Worm (Caenorhabditis elegans) whole organism, L1 larva: ENCODE results near the gene clec-34.

ENCODE experiments used
- C16A3.4 ChIP-seq: fragments of 150-350 bp; optimal IDR thresholded peaks from 2 replicates; lab custom pipeline; 2014; ENCODE audit warnings: missing biosample characterization, missing genetic modification characterization
- C34B4.2 ChIP-seq: sonication (generic microtip); optimal IDR thresholded peaks from 2 replicates; lab custom pipeline; 2017; ENCODE audit warnings: mild to moderate bottlenecking, missing genetic modification characterization, missing compliant biosample characterization
- Y116A8C.19 ChIP-seq: sonication (generic microtip); optimal IDR thresholded peaks from 2 replicates; lab custom pipeline; 2016; ENCODE audit warnings: missing compliant biosample characterization, missing genetic modification characterization, borderline replicate concordance
- aha-1 ChIP-seq: fragments of 150-350 bp; optimal IDR thresholded peaks from 2 replicates; lab custom pipeline; 2014; ENCODE audit warnings: missing biosample characterization, missing genetic modification characterization
- alr-1 ChIP-seq: fragments of 200-800 bp; sonication (Bioruptor generic); optimal IDR thresholded peaks from 2 replicates; lab custom pipeline; 2018; ENCODE audit warnings: borderline replicate concordance, mild to moderate bottlenecking, missing genetic modification characterization, missing compliant biosample characterization
- blmp-1 ChIP-seq: fragments of 150-350 bp; optimal IDR thresholded peaks from 2 replicates; lab custom pipeline; 2014; ENCODE audit warnings: missing biosample characterization, missing genetic modification characterization
- ceh-63 ChIP-seq: fragments of 200-800 bp; sonication (Bioruptor generic); optimal IDR thresholded peaks from 2 replicates; lab custom pipeline; 2018; ENCODE audit warnings: mild to moderate bottlenecking, missing genetic modification characterization, missing compliant biosample characterization
- ceh-82 ChIP-seq, 3 experiments: fragments of 150-350 bp in 1 of 3; sonication (generic microtip) in 2 of 3; optimal IDR thresholded peaks; 2 replicates each; lab custom pipeline; 2014 to 2017; ENCODE audit warnings: missing biosample characterization in 3 of 3, missing genetic modification characterization in 3 of 3
- ceh-88 ChIP-seq: fragments of 200-800 bp; sonication (Bioruptor generic); IDR thresholded peaks from 2 replicates; pipeline ENCODE4 v1.3.6; 2022; ENCODE audit warnings: missing genetic modification characterization, missing compliant biosample characterization
- ceh-90 ChIP-seq: sonication (generic microtip); optimal IDR thresholded peaks from 2 replicates; lab custom pipeline; 2016; ENCODE audit warnings: missing genetic modification characterization, missing compliant biosample characterization
- dpl-1 ChIP-seq, 3 experiments: fragments of 150-350 bp in 2 of 3; sonication (generic microtip) in 1 of 3; optimal IDR thresholded peaks; 2 replicates each; lab custom pipeline; 2014 to 2017; ENCODE audit warnings: missing biosample characterization in 3 of 3, missing genetic modification characterization in 3 of 3, missing genetic modification reagents in 3 of 3
- dsc-1 ChIP-seq: sonication (generic microtip); optimal IDR thresholded peaks from 2 replicates; lab custom pipeline; 2016; ENCODE audit warnings: mild to moderate bottlenecking, missing genetic modification characterization, missing compliant biosample characterization
- efl-1 ChIP-seq, 4 experiments: fragments of 150-350 bp; optimal IDR thresholded peaks in 3 of 4; peaks in 1 of 4; 1 replicate in 1 of 4; 2 replicates in 3 of 4; lab custom pipeline; 2014; ENCODE audit warnings: missing biosample characterization in 2 of 4, missing genetic modification characterization in 2 of 4, missing genetic modification reagents in 2 of 4
- efl-3 ChIP-seq: fragments of 200-800 bp; sonication (Bioruptor generic); optimal IDR thresholded peaks from 2 replicates; lab custom pipeline; 2018; ENCODE audit warnings: mild to moderate bottlenecking, missing genetic modification characterization, missing compliant biosample characterization
- egl-13 ChIP-seq: sonication (generic microtip); optimal IDR thresholded peaks from 2 replicates; lab custom pipeline; 2016; ENCODE audit warnings: missing genotype, missing genetic modification reagents, missing genetic modification characterization, missing compliant biosample characterization
- egl-27 ChIP-seq, 2 experiments: fragments of 150-350 bp in 1 of 2; sonication (generic microtip); optimal IDR thresholded peaks; 3 replicates each; lab custom pipeline; 2017 to 2018; ENCODE audit warnings: missing biosample characterization in 2 of 2, missing genetic modification characterization in 2 of 2, missing genetic modification reagents in 2 of 2
- elt-2 ChIP-seq: sonication (generic microtip); optimal IDR thresholded peaks from 2 replicates; lab custom pipeline; 2016; ENCODE audit warnings: missing genetic modification characterization, mild to moderate bottlenecking, inconsistent platforms, missing compliant biosample characterization, missing genetic modification reagents
- ets-5 ChIP-seq: fragments of 200-800 bp; sonication (Bioruptor generic); IDR thresholded peaks from 2 replicates; pipeline ENCODE4 v1.3.6; 2022; ENCODE audit warnings: missing genetic modification characterization, missing compliant biosample characterization
- fkh-4 ChIP-seq: sonication (generic microtip); optimal IDR thresholded peaks from 2 replicates; lab custom pipeline; 2016; ENCODE audit warnings: missing compliant biosample characterization, missing genetic modification characterization, borderline replicate concordance
- grh-1 ChIP-seq: fragments of 200-800 bp; sonication (Bioruptor generic); IDR thresholded peaks from 2 replicates; pipeline ENCODE4 v1.3.6; 2022; ENCODE audit warnings: missing genetic modification reagents, missing genetic modification characterization, missing compliant biosample characterization
- hlh-17 ChIP-seq: fragments of 200-800 bp; sonication (Bioruptor generic); optimal IDR thresholded peaks from 2 replicates; lab custom pipeline; 2018; ENCODE audit warnings: missing genetic modification characterization, mild to moderate bottlenecking, missing compliant biosample characterization, moderate library complexity, borderline replicate concordance
- hpl-2 ChIP-seq: fragments of 150-350 bp; optimal IDR thresholded peaks from 2 replicates; lab custom pipeline; 2014; ENCODE audit warnings: missing biosample characterization, missing genetic modification reagents, missing genetic modification characterization
- isw-1 ChIP-seq: fragments of 200-800 bp; sonication (Bioruptor generic); IDR thresholded peaks from 2 replicates; pipeline ENCODE4 v1.3.6; 2022; ENCODE audit warnings: missing genetic modification characterization, missing compliant biosample characterization
- jun-1 ChIP-seq: fragments of 150-350 bp; optimal IDR thresholded peaks from 2 replicates; lab custom pipeline; 2014; ENCODE audit warnings: missing biosample characterization, missing genetic modification reagents, missing genetic modification characterization
- lin-35 ChIP-seq, 2 experiments: fragments of 150-350 bp; optimal IDR thresholded peaks; 2 replicates each; lab custom pipeline; 2014; ENCODE audit warnings: missing biosample characterization in 2 of 2, missing genetic modification characterization in 2 of 2, missing genetic modification reagents in 2 of 2
- lin-39 ChIP-seq: fragments of 150-350 bp; optimal IDR thresholded peaks from 2 replicates; lab custom pipeline; 2014; ENCODE audit warnings: missing biosample characterization, missing genetic modification reagents, missing genetic modification characterization
- lsy-2 ChIP-seq, 2 experiments: fragments of 150-350 bp; optimal IDR thresholded peaks; 2 replicates each; lab custom pipeline; 2014; ENCODE audit warnings: missing biosample characterization in 2 of 2, missing genetic modification characterization in 2 of 2
- mab-9 ChIP-seq: fragments of 200-800 bp; sonication (Bioruptor generic); IDR thresholded peaks from 2 replicates; pipeline ENCODE4 v1.3.6; 2022; ENCODE audit warnings: missing genetic modification reagents, missing genetic modification characterization, missing compliant biosample characterization
- mep-1 ChIP-seq: fragments of 150-350 bp; optimal IDR thresholded peaks from 2 replicates; lab custom pipeline; 2014; ENCODE audit warnings: missing biosample characterization, missing genetic modification characterization
- nhr-20 ChIP-seq: sonication (generic microtip); optimal IDR thresholded peaks from 2 replicates; lab custom pipeline; 2016; ENCODE audit warnings: mild to moderate bottlenecking, missing genetic modification characterization, missing compliant biosample characterization
- nhr-47 ChIP-seq: sonication (generic microtip); optimal IDR thresholded peaks from 2 replicates; lab custom pipeline; 2016; ENCODE audit warnings: mild to moderate bottlenecking, missing genetic modification characterization, moderate library complexity, missing compliant biosample characterization
- nhr-71 ChIP-seq: sonication (generic microtip); optimal IDR thresholded peaks from 2 replicates; lab custom pipeline; 2016; ENCODE audit warnings: mild to moderate bottlenecking, missing genetic modification characterization, moderate library complexity, missing compliant biosample characterization
- nhr-76 ChIP-seq: sonication (generic microtip); optimal IDR thresholded peaks from 2 replicates; lab custom pipeline; 2017; ENCODE audit warnings: missing biosample characterization, missing genetic modification characterization
- nhr-84 ChIP-seq: sonication (generic microtip); optimal IDR thresholded peaks from 2 replicates; lab custom pipeline; 2017; ENCODE audit warnings: missing biosample characterization, missing genetic modification characterization
- nhr-85 ChIP-seq: sonication (generic microtip); peaks from one replicate; lab custom pipeline; 2016; ENCODE audit warnings: missing genetic modification characterization, inconsistent platforms, missing compliant biosample characterization
- nhr-90 ChIP-seq: sonication (generic microtip); optimal IDR thresholded peaks from 2 replicates; lab custom pipeline; 2016; ENCODE audit warnings: mild to moderate bottlenecking, missing genetic modification characterization, missing compliant biosample characterization; ENCODE audit not compliant: poor library complexity
- skn-1 ChIP-seq: fragments of 150-350 bp; optimal IDR thresholded peaks from 2 replicates; lab custom pipeline; 2014; ENCODE audit warnings: missing biosample characterization, missing genetic modification characterization
- snpc-4 ChIP-seq: fragments of 150-350 bp; optimal IDR thresholded peaks from 2 replicates; lab custom pipeline; 2014; ENCODE audit warnings: missing biosample characterization, missing genetic modification characterization
- tlp-1 ChIP-seq: fragments of 150-350 bp; optimal IDR thresholded peaks from 2 replicates; lab custom pipeline; 2014; ENCODE audit warnings: missing biosample characterization, missing genetic modification characterization
- unc-130 ChIP-seq: fragments of 150-350 bp; optimal IDR thresholded peaks from 2 replicates; lab custom pipeline; 2017; ENCODE audit warnings: missing biosample characterization, missing genetic modification characterization, inconsistent platforms
- unc-30 ChIP-seq: sonication (generic microtip); optimal IDR thresholded peaks from 2 replicates; lab custom pipeline; 2017; ENCODE audit warnings: missing biosample characterization, missing genetic modification characterization
- unc-86 ChIP-seq: sonication (generic microtip); optimal IDR thresholded peaks from 2 replicates; lab custom pipeline; 2016; ENCODE audit warnings: missing genetic modification characterization, missing compliant biosample characterization
- vab-15 ChIP-seq: sonication (generic microtip); optimal IDR thresholded peaks from 2 replicates; lab custom pipeline; 2017; ENCODE audit warnings: missing genotype, mild to moderate bottlenecking, missing genetic modification characterization, missing compliant biosample characterization
- zag-1 ChIP-seq: fragments of 150-350 bp; optimal IDR thresholded peaks from 2 replicates; lab custom pipeline; 2014; ENCODE audit warnings: missing biosample characterization, missing genetic modification characterization

Gene clec-34

ce11 chrV:16713797-16714196, 21.8 kb upstream of the clec-34 start:
- TF ChIP-seq C34B4.2 (no peak), ceh-90 (tag; lab: Kevin White, UChicago) (no peak), nhr-71 (tag; lab: Kevin White, UChicago) (no peak), aha-1 (tag; lab: Kevin White, UChicago) (no peak), isw-1 (GFP tag; lab: Robert Waterston, UW) (no peak), mab-9 (no peak), nhr-76 (tag; lab: Kevin White, UChicago) (no peak), efl-1 (optimal IDR thresholded peaks at IDR 0.05; lab: Kevin White, UChicago) (no peak), efl-1 (GFP tag; optimal IDR thresholded peaks at IDR 0.05 in 1 of 2; lab: Kevin White, UChicago) (no peak), unc-86 (tag; lab: Kevin White, UChicago) (no peak), mep-1 (no peak), unc-30 (tag; lab: Kevin White, UChicago) (no peak), ceh-88 (GFP tag; lab: Robert Waterston, UW) (no peak), lin-39 (tag; lab: Kevin White, UChicago) (no peak)
- TF ChIP-seq, all 84 proteins: peak for 0

ce11 chrV:16716574-16716973, 19.0 kb upstream of the clec-34 start, which contains the start of gene srh-137:
Gene srh-137 (minus strand): TSS chrV:16716674.
- no peak for TF ChIP-seq egl-13 (tag; lab: Kevin White, UChicago)
- no peak for TF ChIP-seq ceh-82 (tag; optimal IDR thresholded peaks at IDR 0.05; lab: Kevin White, UChicago)
- TF ChIP-seq ceh-63 (GFP tag; lab: Kevin White, UChicago): no peak
- no peak for TF ChIP-seq ets-5
- no peak for TF ChIP-seq nhr-47 (tag; lab: Kevin White, UChicago)
- TF ChIP-seq blmp-1 (tag; lab: Kevin White, UChicago): no peak
- TF ChIP-seq elt-2 (tag; lab: Kevin White, UChicago): no peak
- no peak for TF ChIP-seq dsc-1 (tag; lab: Kevin White, UChicago)
- TF ChIP-seq nhr-90: no peak
- no peak for TF ChIP-seq ceh-88 (GFP tag; lab: Robert Waterston, UW)
- no peak for TF ChIP-seq efl-3 (GFP tag; lab: Kevin White, UChicago)
- TF ChIP-seq zag-1 (tag; lab: Kevin White, UChicago): no peak
- TF ChIP-seq unc-86 (tag; lab: Kevin White, UChicago): no peak
- no peak for TF ChIP-seq nhr-84 (tag; lab: Kevin White, UChicago)
- no peak for TF ChIP-seq fkh-4 (tag; lab: Kevin White, UChicago)
- no peak for TF ChIP-seq vab-15
- TF ChIP-seq grh-1 (GFP tag; lab: Robert Waterston, UW): no peak
- TF ChIP-seq Y116A8C.19: no peak

- TF ChIP-seq C16A3.4 (tag; lab: Kevin White, UChicago): no peak
- TF ChIP-seq, all 84 proteins: peak for 0
These were observed 11.8 kb upstream of the clec-34 start, which contains the start of gene nhr-112 for ce11 chrV:16723744-16724143. Gene nhr-112 (minus strand): TSS chrV:16723844.

- TF ChIP-seq nhr-20 (tag; lab: Kevin White, UChicago): peak; percentile 25
- peak; percentile 8 for TF ChIP-seq skn-1
- peak in 1 of 2 experiments; percentile 17 for TF ChIP-seq egl-27 (tag; optimal IDR thresholded peaks at IDR 0.05; lab: Kevin White, UChicago)
- no peak for TF ChIP-seq C34B4.2
These were observed 11.0 kb upstream of the clec-34 start for ce11 chrV:16724574-16724973.

ce11 chrV:16725955-16726354, 9.6 kb upstream of the clec-34 start:
- TF ChIP-seq tlp-1 (tag; lab: Kevin White, UChicago) (no peak), lin-35 (GFP tag; optimal IDR thresholded peaks at IDR 0.05; lab: Kevin White, UChicago) (peak in 1 of 2 experiments; percentile 39), Y116A8C.19 (no peak), mab-9 (no peak), snpc-4 (no peak), C16A3.4 (tag; lab: Kevin White, UChicago) (no peak), nhr-85 (tag; lab: Kevin White, UChicago) (peak; percentile 22), nhr-20 (tag; lab: Kevin White, UChicago) (peak; percentile 58), nhr-71 (tag; lab: Kevin White, UChicago) (peak; percentile 45), ceh-82 (tag; optimal IDR thresholded peaks at IDR 0.05; lab: Kevin White, UChicago) (peak in 1 of 3 experiments; percentile 31), unc-130 (tag; lab: Kevin White, UChicago) (no peak), alr-1 (no peak), dpl-1 (GFP tag; optimal IDR thresholded peaks at IDR 0.05; lab: Kevin White, UChicago) (no peak), lsy-2 (tag; optimal IDR thresholded peaks at IDR 0.05; lab: Kevin White, UChicago) (no peak), jun-1 (tag; lab: Kevin White, UChicago) (peak; percentile 23), hpl-2 (GFP tag; lab: Kevin White, UChicago) (no peak), skn-1 (no peak), hlh-17 (GFP tag; lab: Kevin White, UChicago) (no peak), zag-1 (tag; lab: Kevin White, UChicago) (no peak)
